Worm (Caenorhabditis elegans) whole organism, young adult: ENCODE measurements around the gene fbxa-224.

Source experiments
- bed-1 ChIP-seq: fragments of 200-800 bp; sonication (Bioruptor generic); IDR thresholded peaks from 2 replicates; pipeline ENCODE4 v1.3.6; 2022; ENCODE audit warnings: missing genetic modification reagents, missing genetic modification characterization, missing compliant biosample characterization
- die-1 ChIP-seq: sonication (generic microtip); optimal IDR thresholded peaks from 2 replicates; lab custom pipeline; 2016; ENCODE audit warnings: missing genotype, mild to moderate bottlenecking, missing genetic modification characterization, missing compliant biosample characterization
- lag-1 ChIP-seq: fragments of 200-800 bp; sonication (Bioruptor generic); IDR thresholded peaks from 2 replicates; pipeline ENCODE4 v1.3.6; 2022; ENCODE audit warnings: missing genetic modification reagents, missing genetic modification characterization, missing compliant biosample characterization
- mel-28 ChIP-seq: sonication (generic microtip); optimal IDR thresholded peaks from 2 replicates; lab custom pipeline; 2016; ENCODE audit warnings: borderline replicate concordance, mild to moderate bottlenecking, missing genetic modification characterization, missing compliant biosample characterization
- nfyb-1 ChIP-seq: fragments of 200-800 bp; sonication (Bioruptor generic); IDR thresholded peaks from 2 replicates; pipeline ENCODE4 v1.3.6; 2022; ENCODE audit warnings: missing genetic modification reagents, missing genetic modification characterization, missing compliant biosample characterization
- nhr-27 ChIP-seq: fragments of 200-800 bp; sonication (Bioruptor generic); optimal IDR thresholded peaks from 2 replicates; lab custom pipeline; 2018; ENCODE audit warnings: mild to moderate bottlenecking, missing genetic modification characterization, moderate library complexity, missing compliant biosample characterization

DNA sequence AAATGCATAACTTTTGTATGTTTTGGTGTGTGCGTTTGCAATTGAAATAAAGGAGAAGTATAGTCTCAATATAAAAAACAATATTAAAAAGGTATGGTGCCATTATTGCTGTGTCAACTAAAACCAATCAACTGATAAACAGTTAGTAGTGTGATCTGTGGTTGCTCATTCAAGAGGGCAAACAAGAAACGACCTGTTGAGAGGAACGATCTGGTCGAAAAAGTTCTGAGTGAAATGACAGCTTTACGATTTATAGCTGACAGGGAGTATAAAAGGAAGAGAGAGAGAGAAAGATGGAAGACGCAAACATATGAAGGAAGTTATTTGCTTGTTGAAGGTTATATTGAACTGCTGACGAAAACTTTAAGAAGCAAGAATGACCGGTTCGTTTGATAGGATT is 10.0 kb upstream of the fbxa-224 start:
- no peak for TF ChIP-seq bed-1 (GFP tag; lab: Robert Waterston, UW)
- TF ChIP-seq lag-1 (GFP tag; lab: Robert Waterston, UW), result no peak
- no peak for TF ChIP-seq nfyb-1 (GFP tag; lab: Robert Waterston, UW)
- no peak for TF ChIP-seq nhr-27 (tag; lab: Kevin White, UChicago)
- TF ChIP-seq mel-28, result no peak
- no peak for TF ChIP-seq die-1
